Fruit fly (Drosophila melanogaster) whole organism, embryonic: ENCODE measurements around the gene Ada1-2.
A peak's percentile ranks its signal among the peaks of the same experiment; 100 is the strongest.

ENCODE experiments used
- Ada2b ChIP-seq: fragments of 200-800 bp; sonication (Bioruptor generic); IDR thresholded peaks from 2 replicates; pipeline ENCODE4 v1.3.6; 2022; ENCODE audit warnings: missing biosample characterization, missing genetic modification characterization
- Bgb ChIP-seq: fragments of 200-800 bp; sonication (Bioruptor generic); IDR thresholded peaks from 2 replicates; pipeline ENCODE4 v1.3.6; 2022; ENCODE audit warnings: missing biosample characterization, missing genetic modification characterization; ENCODE audit not compliant: partially characterized antibody
- Blimp-1 ChIP-seq: fragments of 200-800 bp; sonication (Bioruptor generic); optimal IDR thresholded peaks from 3 replicates; lab custom pipeline; 2018; ENCODE audit warnings: missing biosample characterization, missing genetic modification characterization, mild to moderate bottlenecking, moderate library complexity, missing genetic modification reagents
- CG10321 ChIP-seq: fragments of 200-800 bp; sonication (Bioruptor generic); IDR thresholded peaks from 2 replicates; pipeline ENCODE4 v1.3.6; 2022; ENCODE audit warnings: missing biosample characterization, missing genetic modification characterization
- CG10462 ChIP-seq: fragments of 200-800 bp; sonication (Bioruptor generic); optimal IDR thresholded peaks from 2 replicates; lab custom pipeline; 2016; ENCODE audit warnings: missing biosample characterization, missing genetic modification characterization
- CG11085 ChIP-seq: fragments of 200-800 bp; sonication (Bioruptor generic); IDR thresholded peaks from 2 replicates; pipeline ENCODE4 v1.3.6; 2022; ENCODE audit warnings: missing biosample characterization, missing genetic modification characterization
- CG11247 ChIP-seq: fragments of 200-800 bp; sonication (Bioruptor generic); IDR thresholded peaks from 2 replicates; pipeline ENCODE4 v1.3.6; 2022; ENCODE audit warnings: missing biosample characterization, missing genetic modification characterization
- CG13424 ChIP-seq: fragments of 200-800 bp; sonication (Bioruptor generic); optimal IDR thresholded peaks from 2 replicates; lab custom pipeline; 2019; ENCODE audit warnings: missing biosample characterization, mild to moderate bottlenecking, missing genetic modification characterization, moderate library complexity
- CG1603 ChIP-seq: fragments of 200-800 bp; sonication (Bioruptor generic); optimal IDR thresholded peaks from 2 replicates; lab custom pipeline; 2019; ENCODE audit warnings: missing biosample characterization, mild to moderate bottlenecking, missing genetic modification characterization, moderate library complexity
- CG17912 ChIP-seq: fragments of 200-800 bp; sonication (Bioruptor generic); optimal IDR thresholded peaks from 2 replicates; lab custom pipeline; 2018; ENCODE audit warnings: missing biosample characterization, mild to moderate bottlenecking, missing genetic modification characterization
- CG30020 ChIP-seq: fragments of 200-800 bp; optimal IDR thresholded peaks from 2 replicates; lab custom pipeline; 2019; ENCODE audit warnings: missing biosample characterization, mild to moderate bottlenecking, missing genetic modification characterization, moderate library complexity
- CG31365 ChIP-seq: fragments of 200-800 bp; sonication (Bioruptor generic); optimal IDR thresholded peaks from 2 replicates; lab custom pipeline; 2018; ENCODE audit warnings: missing biosample characterization, mild to moderate bottlenecking, missing genetic modification characterization
- CG3726 ChIP-seq: fragments of 200-800 bp; sonication (Bioruptor generic); IDR thresholded peaks from 3 replicates; pipeline ENCODE4, ENCODE4 v1.3.6; 2022; ENCODE audit warnings: missing biosample characterization, missing genetic modification characterization
- CG42726 ChIP-seq: fragments of 200-800 bp; sonication (Bioruptor generic); IDR thresholded peaks from 2 replicates; pipeline ENCODE4 v1.3.6; 2022; ENCODE audit warnings: missing biosample characterization, missing genetic modification characterization; ENCODE audit not compliant: partially characterized antibody
- CG5245 ChIP-seq: fragments of 200-800 bp; sonication (Bioruptor generic); optimal IDR thresholded peaks from 3 replicates; lab custom pipeline; 2016; ENCODE audit warnings: missing biosample characterization, missing genetic modification characterization
- CG7271 ChIP-seq: fragments of 200-800 bp; sonication (Bioruptor generic); optimal IDR thresholded peaks from 2 replicates; lab custom pipeline; 2018; ENCODE audit warnings: missing biosample characterization, mild to moderate bottlenecking, missing genetic modification characterization, moderate library complexity
- CG7786 ChIP-seq: fragments of 200-800 bp; sonication (Bioruptor generic); optimal IDR thresholded peaks from 2 replicates; lab custom pipeline; 2016; ENCODE audit warnings: missing biosample characterization, missing genetic modification characterization
- CkIIα-i1 ChIP-seq: fragments of 200-800 bp; sonication (Bioruptor generic); IDR thresholded peaks from 2 replicates; pipeline ENCODE4 v1.3.6; 2022; ENCODE audit warnings: missing biosample characterization, missing genetic modification characterization
- D ChIP-seq, 2 experiments: fragments of 200-800 bp in 1 of 2; fragments of >200 bp in 1 of 2; sonication (Bioruptor generic) in 1 of 2; optimal IDR thresholded peaks; 2 replicates in 1 of 2; 3 replicates in 1 of 2; lab custom pipeline; 2017; ENCODE audit warnings: mild to moderate bottlenecking in 1 of 2, missing biosample characterization in 1 of 2, missing genetic modification characterization in 1 of 2, missing genetic modification reagents in 1 of 2
- Dbx ChIP-seq: fragments of 200-800 bp; sonication (Bioruptor generic); IDR thresholded peaks from 3 replicates; pipeline ENCODE4 v1.3.6; 2022; ENCODE audit warnings: missing biosample characterization, missing genetic modification characterization
- HmgD ChIP-seq: fragments of 200-800 bp; sonication (Bioruptor generic); optimal IDR thresholded peaks from 3 replicates; lab custom pipeline; 2016; ENCODE audit warnings: missing biosample characterization, missing genetic modification characterization
- Hr3 ChIP-seq: fragments of 200-800 bp; sonication (Bioruptor generic); optimal IDR thresholded peaks from 3 replicates; lab custom pipeline; 2016; ENCODE audit warnings: missing biosample characterization, missing genetic modification characterization
- Lim3 ChIP-seq: fragments of 200-800 bp; sonication (Bioruptor generic); IDR thresholded peaks from 2 replicates; pipeline ENCODE4 v1.3.6; 2022; ENCODE audit warnings: missing biosample characterization, missing genetic modification characterization
- Lpt ChIP-seq: fragments of >200 bp; optimal IDR thresholded peaks from 2 replicates; lab custom pipeline; 2018; ENCODE audit warnings: missing biosample characterization, missing genetic modification characterization
- NC2α ChIP-seq: fragments of 200-800 bp; sonication (Bioruptor generic); optimal IDR thresholded peaks from 2 replicates; lab custom pipeline; 2016; ENCODE audit warnings: missing biosample characterization, missing genetic modification characterization
- Nf-YA ChIP-seq: fragments of 200-800 bp; sonication (Bioruptor generic); IDR thresholded peaks from 2 replicates; pipeline ENCODE4 v1.3.6; 2022; ENCODE audit warnings: missing biosample characterization, missing genetic modification characterization
- Oaz ChIP-seq: fragments of 200-800 bp; sonication (Bioruptor generic); IDR thresholded peaks from 2 replicates; pipeline ENCODE4 v1.3.6; 2022; ENCODE audit warnings: missing biosample characterization, missing genetic modification characterization
- Rfx ChIP-seq: fragments of 200-800 bp; sonication (Bioruptor generic); IDR thresholded peaks from 2 replicates; pipeline ENCODE4 v1.3.6; 2022; ENCODE audit warnings: missing biosample characterization, missing genetic modification characterization
- Scr ChIP-seq: fragments of 200-800 bp; sonication (Bioruptor generic); IDR thresholded peaks from 2 replicates; pipeline ENCODE4 v1.3.6; 2022; ENCODE audit warnings: missing biosample characterization, missing genetic modification characterization; ENCODE audit not compliant: partially characterized antibody
- Sry-β ChIP-seq: fragments of 200-800 bp; sonication (Bioruptor generic); optimal IDR thresholded peaks from 2 replicates; lab custom pipeline; 2018; ENCODE audit warnings: missing biosample characterization, mild to moderate bottlenecking, missing genetic modification characterization, moderate library complexity
- TFAM ChIP-seq: fragments of 200-800 bp; sonication (Bioruptor generic); optimal IDR thresholded peaks from 2 replicates; lab custom pipeline; 2017; ENCODE audit warnings: missing biosample characterization, missing genetic modification characterization, inconsistent platforms
- Xrp1 ChIP-seq: fragments of 200-800 bp; sonication (Bioruptor generic); IDR thresholded peaks from 2 replicates; pipeline ENCODE4 v1.3.6; 2022; ENCODE audit warnings: missing biosample characterization, missing genetic modification characterization
- YL-1 ChIP-seq: fragments of 200-800 bp; sonication (Bioruptor generic); optimal IDR thresholded peaks from 3 replicates; lab custom pipeline; 2017; ENCODE audit warnings: missing biosample characterization, mild to moderate bottlenecking, missing genetic modification characterization
- amos ChIP-seq: fragments of 200-800 bp; sonication (Bioruptor generic); IDR thresholded peaks from 2 replicates; pipeline ENCODE4 v1.3.6; 2022; ENCODE audit warnings: missing biosample characterization, missing genetic modification characterization; ENCODE audit not compliant: partially characterized antibody
- ap ChIP-seq: fragments of 200-800 bp; sonication (Bioruptor generic); IDR thresholded peaks from 2 replicates; pipeline ENCODE4 v1.3.6; 2022; ENCODE audit warnings: missing biosample characterization, missing genetic modification characterization
- danr ChIP-seq: fragments of 200-800 bp; sonication (Bioruptor generic); IDR thresholded peaks from 2 replicates; pipeline ENCODE4 v1.3.6; 2022; ENCODE audit warnings: missing biosample characterization, missing genetic modification characterization
- dmrt11E ChIP-seq: fragments of 200-800 bp; sonication (Bioruptor generic); optimal IDR thresholded peaks from 3 replicates; lab custom pipeline; 2018; ENCODE audit warnings: missing biosample characterization, mild to moderate bottlenecking, missing genetic modification characterization, moderate library complexity
- dysf ChIP-seq: fragments of 200-800 bp; sonication (Bioruptor generic); IDR thresholded peaks from 3 replicates; pipeline ENCODE4 v1.3.6; 2022; ENCODE audit warnings: missing biosample characterization, missing genetic modification characterization
- eve ChIP-seq, 2 experiments: fragments of >200 bp; optimal IDR thresholded peaks; 2 replicates each; lab custom pipeline; 2017; ENCODE audit warnings: missing biosample characterization in 2 of 2, missing genetic modification characterization in 2 of 2
- hb ChIP-seq: fragments of 200-800 bp; sonication (Bioruptor generic); IDR thresholded peaks from 3 replicates; pipeline ENCODE4 v1.3.6; 2022; ENCODE audit warnings: missing biosample characterization, missing genetic modification characterization; ENCODE audit not compliant: partially characterized antibody
- hkb ChIP-seq, 2 experiments: fragments of 200-800 bp in 1 of 2; fragments of >200 bp in 1 of 2; sonication (Bioruptor generic) in 1 of 2; IDR thresholded peaks in 1 of 2; optimal IDR thresholded peaks in 1 of 2; 2 replicates each; pipeline versions ENCODE4 v1.3.6 to Lab custom; 2017 to 2022; ENCODE audit warnings: missing biosample characterization in 1 of 2, missing genetic modification characterization in 1 of 2
- ind ChIP-seq: fragments of 200-800 bp; sonication (Bioruptor generic); optimal IDR thresholded peaks from 3 replicates; lab custom pipeline; 2016; ENCODE audit warnings: missing biosample characterization, missing genetic modification characterization
- insv ChIP-seq, 2 experiments: fragments of 200-800 bp; sonication (Bioruptor generic); optimal IDR thresholded peaks; 3 replicates each; lab custom pipeline; 2016 to 2018; ENCODE audit warnings: missing biosample characterization in 2 of 2, missing genetic modification characterization in 2 of 2
- jigr1 ChIP-seq: fragments of 200-800 bp; sonication (Bioruptor generic); IDR thresholded peaks from 3 replicates; pipeline ENCODE4 v1.3.6; 2022; ENCODE audit warnings: missing biosample characterization, missing genetic modification characterization
- peb ChIP-seq: fragments of 200-800 bp; sonication (Bioruptor generic); IDR thresholded peaks from 2 replicates; pipeline ENCODE4 v1.3.6; 2022; ENCODE audit warnings: missing biosample characterization, missing genetic modification characterization
- pita ChIP-seq: fragments of 200-800 bp; sonication (Bioruptor generic); optimal IDR thresholded peaks from 2 replicates; lab custom pipeline; 2017; ENCODE audit warnings: missing biosample characterization, mild to moderate bottlenecking, missing genetic modification characterization
- sens-2 ChIP-seq: fragments of 200-800 bp; sonication (Bioruptor generic); IDR thresholded peaks from 2 replicates; pipeline ENCODE4 v1.3.6; 2022; ENCODE audit warnings: missing biosample characterization, missing genetic modification characterization
- tna ChIP-seq: fragments of 200-800 bp; sonication (Bioruptor generic); IDR thresholded peaks from 2 replicates; pipeline ENCODE4 v1.3.6; 2022; ENCODE audit warnings: missing biosample characterization, missing genetic modification characterization; ENCODE audit not compliant: partially characterized antibody
- vfl ChIP-seq: fragments of 200-800 bp; sonication (Bioruptor generic); optimal IDR thresholded peaks from 2 replicates; lab custom pipeline; 2016; ENCODE audit warnings: missing biosample characterization, missing genetic modification characterization
- vnd ChIP-seq: fragments of 200-800 bp; sonication (Bioruptor generic); IDR thresholded peaks from 3 replicates; pipeline ENCODE4 v1.3.6; 2022; ENCODE audit warnings: missing biosample characterization, missing genetic modification characterization; ENCODE audit not compliant: partially characterized antibody
- zen ChIP-seq: fragments of 200-800 bp; sonication (Bioruptor generic); optimal IDR thresholded peaks from 3 replicates; lab custom pipeline; 2018; ENCODE audit warnings: missing biosample characterization, mild to moderate bottlenecking, missing genetic modification characterization, moderate library complexity

The Ada1-2 gene

DNA sequence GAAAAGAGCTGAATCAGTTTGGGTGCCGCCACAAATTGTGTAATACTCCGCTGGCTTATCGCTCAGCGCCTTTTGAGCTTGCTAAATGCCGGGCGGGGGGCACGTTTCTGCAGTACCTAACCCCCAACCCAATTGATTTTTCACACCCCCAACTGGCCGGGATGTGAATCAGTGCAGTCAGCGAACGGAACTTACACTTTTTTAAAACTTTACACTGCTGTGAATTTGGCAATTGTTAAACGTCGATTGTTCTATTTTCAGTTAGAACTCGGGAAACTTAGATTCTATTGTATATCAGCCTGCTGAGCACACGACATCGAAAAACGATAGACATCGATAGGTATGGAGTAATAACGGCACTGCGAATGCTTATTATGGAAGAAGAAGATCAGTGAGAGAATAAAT lies 45.5 kb downstream of the Ada1-2 start, which contains the start of gene Tom70 (continued):
- TF ChIP-seq CG30020 (tag; lab: Kevin White, UChicago) (peak; percentile 5), vnd (GFP tag; lab: Robert Waterston, UW) (peak; percentile 48; the same call in 2 of the 3 replicates), YL-1 (GFP tag; lab: Kevin White, UChicago) (peak; percentile 72), HmgD (no peak), ind (no peak), TFAM (no peak), Lpt (GFP tag; lab: Kevin White, UChicago) (no peak), Dbx (GFP tag; lab: Robert Waterston, UW) (no peak), CG10462 (no peak), Hr3 (GFP tag; lab: Kevin White, UChicago) (no peak), CG1603 (tag; lab: Kevin White, UChicago) (no peak), Bgb (GFP tag; lab: Robert Waterston, UW) (peak; percentile 61), D (optimal IDR thresholded peaks at IDR 0.05; lab: Kevin White, UChicago) (no peak), D (GFP tag; optimal IDR thresholded peaks at IDR 0.05; lab: Kevin White, UChicago) (no peak), insv (GFP tag; optimal IDR thresholded peaks at IDR 0.05; lab: Kevin White, UChicago) (no peak), hb (GFP tag; lab: Robert Waterston, UW) (no peak), hkb (optimal IDR thresholded peaks at IDR 0.05; lab: Kevin White, UChicago) (no peak), hkb (GFP tag; IDR thresholded peaks at IDR 0.05; lab: Robert Waterston, UW) (no peak), CG42726 (GFP tag; lab: Robert Waterston, UW) (0 out of 2 replicates have a peak, but pooled peaks have one; percentile 37), Oaz (GFP tag; lab: Robert Waterston, UW) (no peak), Blimp-1 (GFP tag; lab: Kevin White, UChicago) (no peak), vfl (no peak), CG11085 (no peak), tna (GFP tag; lab: Robert Waterston, UW) (no peak), CG10321 (GFP tag; lab: Robert Waterston, UW) (no peak), CG13424 (no peak), Sry-β (peak; percentile 52), CG7271 (tag; lab: Kevin White, UChicago) (no peak), Rfx (GFP tag; lab: Robert Waterston, UW) (no peak), CG17912 (GFP tag; lab: Kevin White, UChicago) (no peak), CkIIα-i1 (GFP tag; lab: Robert Waterston, UW) (no peak), Lim3 (GFP tag; lab: Robert Waterston, UW) (no peak), eve (GFP tag; optimal IDR thresholded peaks at IDR 0.05; lab: Kevin White, UChicago) (no peak), zen (tag; lab: Kevin White, UChicago) (no peak), Nf-YA (GFP tag; lab: Robert Waterston, UW) (no peak), CG11247 (no peak), NC2α (GFP tag; lab: Kevin White, UChicago) (no peak), Scr (peak; percentile 58), ap (GFP tag; lab: Robert Waterston, UW) (no peak), CG31365 (tag; lab: Kevin White, UChicago) (no peak), dysf (no peak), CG3726 (GFP tag; lab: Robert Waterston, UW) (no peak), jigr1 (GFP tag; lab: Robert Waterston, UW) (no peak), Xrp1 (GFP tag; lab: Robert Waterston, UW) (no peak), amos (GFP tag; lab: Robert Waterston, UW) (peak; percentile 54; the same call in 1 of the 2 replicates), Ada2b (no peak), CG7786 (no peak), pita (GFP tag; lab: Kevin White, UChicago) (no peak), dmrt11E (no peak), peb (no peak), danr (GFP tag; lab: Robert Waterston, UW) (no peak), sens-2 (no peak), CG5245 (GFP tag; lab: Kevin White, UChicago) (no peak)
